Worm (Caenorhabditis elegans) whole organism, late embryonic: ENCODE measurements around the gene pxn-2.

Experiments
- ahr-1 ChIP-seq: sonication (generic microtip); optimal IDR thresholded peaks from 2 replicates; lab custom pipeline; 2016; ENCODE audit warnings: missing genetic modification characterization, missing compliant biosample characterization
- ama-1 ChIP-seq: fragments of 150-350 bp; optimal IDR thresholded peaks from 2 replicates; lab custom pipeline; 2014
- ceh-19 ChIP-seq: fragments of 200-800 bp; sonication (Bioruptor generic); optimal IDR thresholded peaks from 2 replicates; lab custom pipeline; 2018; ENCODE audit warnings: mild to moderate bottlenecking, missing genetic modification characterization, missing compliant biosample characterization
- ceh-9 ChIP-seq: sonication (generic microtip); optimal IDR thresholded peaks from 2 replicates; lab custom pipeline; 2016; ENCODE audit warnings: mild to moderate bottlenecking, missing genetic modification characterization, inconsistent platforms, missing compliant biosample characterization
- dmd-4 ChIP-seq: sonication (generic microtip); optimal IDR thresholded peaks from 2 replicates; lab custom pipeline; 2016; ENCODE audit warnings: borderline replicate concordance, missing genetic modification characterization, missing compliant biosample characterization
- elt-2 ChIP-seq: sonication (generic microtip); optimal IDR thresholded peaks from 2 replicates; lab custom pipeline; 2016; ENCODE audit warnings: missing genetic modification reagents, missing genetic modification characterization, missing compliant biosample characterization
- fkh-10 ChIP-seq: fragments of 150-350 bp; optimal IDR thresholded peaks from 2 replicates; lab custom pipeline; 2014; ENCODE audit warnings: missing biosample characterization, missing genetic modification reagents, missing genetic modification characterization
- lin-11 ChIP-seq: fragments of 200-800 bp; sonication (Bioruptor generic); optimal IDR thresholded peaks from 2 replicates; lab custom pipeline; 2018; ENCODE audit warnings: mild to moderate bottlenecking, missing genetic modification characterization, missing compliant biosample characterization
- nhr-11 ChIP-seq: fragments of 150-350 bp; optimal IDR thresholded peaks from 2 replicates; lab custom pipeline; 2014; ENCODE audit warnings: missing biosample characterization, missing genetic modification characterization
- pax-1 ChIP-seq: fragments of 150-350 bp; optimal IDR thresholded peaks from 2 replicates; lab custom pipeline; 2014; ENCODE audit warnings: missing biosample characterization, missing genetic modification characterization
- pha-2 ChIP-seq: sonication (generic microtip); optimal IDR thresholded peaks from 2 replicates; lab custom pipeline; 2017; ENCODE audit warnings: mild to moderate bottlenecking, missing genetic modification characterization, missing compliant biosample characterization
- pqm-1 ChIP-seq: sonication (generic microtip); optimal IDR thresholded peaks from 2 replicates; lab custom pipeline; 2016; ENCODE audit warnings: missing genetic modification characterization, missing compliant biosample characterization
- rnt-1 ChIP-seq: sonication (generic microtip); optimal IDR thresholded peaks from 2 replicates; lab custom pipeline; 2016; ENCODE audit warnings: missing genetic modification characterization, missing compliant biosample characterization
- unc-42 ChIP-seq: sonication (generic microtip); optimal IDR thresholded peaks from 2 replicates; lab custom pipeline; 2016; ENCODE audit warnings: missing genotype, missing genetic modification characterization, missing compliant biosample characterization

- TF ChIP-seq nhr-11 (tag; lab: Kevin White, UChicago) = no peak
- no peak for TF ChIP-seq dmd-4 (tag; lab: Kevin White, UChicago)
- TF ChIP-seq fkh-10 (GFP tag; lab: Kevin White, UChicago) = no peak
- TF ChIP-seq pax-1 (tag; lab: Kevin White, UChicago) = no peak
- TF ChIP-seq ama-1 (lab: Kevin White, UChicago) = no peak
- TF ChIP-seq pqm-1 = no peak
- TF ChIP-seq pha-2 (tag; lab: Kevin White, UChicago) = no peak
- TF ChIP-seq ahr-1 (tag; lab: Kevin White, UChicago) = no peak
- TF ChIP-seq ceh-19 (GFP tag; lab: Kevin White, UChicago) = no peak
- TF ChIP-seq elt-2 = no peak
- TF ChIP-seq ceh-9 = no peak
- no peak for TF ChIP-seq lin-11 (tag; lab: Kevin White, UChicago)
- no peak for TF ChIP-seq unc-42 (tag; lab: Kevin White, UChicago)
- no peak for TF ChIP-seq rnt-1 (tag; lab: Kevin White, UChicago)
Observed at ce11 chrX:11012337-11012736, 33.3 kb upstream of the pxn-2 start, which contains the start of gene F58A3.3.
